Fruit fly (Drosophila melanogaster): ENCODE results near the gene CG10761.

Gene CG10761

dm6 chrX:8162692-8163091 is at the start of gene CG10761:
TSS of gene CG10761 (minus strand) at chrX:8162792.
- TF ChIP-seq CG8478 (optimal IDR thresholded peaks at IDR 0.05) (no peak), CTCF (optimal IDR thresholded peaks at IDR 0.05) (no peak)

dm6 chrX:8211731-8212468 is 49.3 kb upstream of the CG10761 start:
- TF ChIP-seq CG8478 (optimal IDR thresholded peaks at IDR 0.05) = no peak
- TF ChIP-seq CTCF (optimal IDR thresholded peaks at IDR 0.05) = no peak

dm6 chrX:8211094-8211730 is 48.6 kb upstream of the CG10761 start:
- TF ChIP-seq CG8478 (optimal IDR thresholded peaks at IDR 0.05) (no peak), CTCF (optimal IDR thresholded peaks at IDR 0.05) (no peak)

DNA sequence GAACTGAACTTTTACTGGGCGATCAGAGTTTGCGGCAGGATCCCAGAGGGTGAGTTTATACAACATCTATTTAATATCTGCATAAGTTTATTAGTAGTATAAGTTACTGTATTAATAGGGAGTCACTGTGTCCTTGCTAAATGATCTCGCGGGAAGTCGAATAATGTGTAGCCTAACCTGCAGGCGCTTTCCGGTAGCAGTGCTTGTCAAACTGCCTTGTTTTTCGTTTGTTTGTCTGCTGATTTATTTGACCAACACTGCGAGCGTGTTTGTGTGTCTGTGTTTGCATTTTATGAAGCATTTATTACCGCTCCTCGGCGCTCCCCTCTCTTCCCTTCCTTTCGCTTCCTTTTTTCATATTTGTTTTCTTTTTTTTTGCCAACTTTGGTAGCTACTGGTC is 48.0 kb upstream of the CG10761 start:
- no peak for TF ChIP-seq CG8478 (optimal IDR thresholded peaks at IDR 0.05)
- peak; percentile 77 to 79 for TF ChIP-seq CTCF (optimal IDR thresholded peaks at IDR 0.05)

DNA sequence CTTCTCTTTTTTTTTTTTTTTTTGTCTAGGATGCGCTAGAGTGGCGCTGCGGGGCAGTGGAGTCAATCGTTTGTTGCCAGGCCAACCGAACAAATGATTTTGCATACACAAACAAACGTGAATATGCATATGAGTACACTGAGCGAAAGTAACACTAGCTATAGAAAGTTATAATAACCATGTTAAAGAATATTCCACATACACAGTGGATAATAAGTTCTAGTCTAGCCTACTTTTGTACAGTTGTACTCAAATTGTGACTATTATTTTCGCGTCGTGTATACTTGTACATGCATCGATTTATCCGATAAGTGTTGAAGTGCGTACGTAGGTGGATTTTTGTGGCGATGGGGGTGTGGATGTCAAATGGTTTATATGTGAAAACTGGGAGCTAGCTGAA is 44.5 kb upstream of the CG10761 start:
- TF ChIP-seq CG8478 (optimal IDR thresholded peaks at IDR 0.05) = no peak
- no peak for TF ChIP-seq CTCF (optimal IDR thresholded peaks at IDR 0.05)

DNA sequence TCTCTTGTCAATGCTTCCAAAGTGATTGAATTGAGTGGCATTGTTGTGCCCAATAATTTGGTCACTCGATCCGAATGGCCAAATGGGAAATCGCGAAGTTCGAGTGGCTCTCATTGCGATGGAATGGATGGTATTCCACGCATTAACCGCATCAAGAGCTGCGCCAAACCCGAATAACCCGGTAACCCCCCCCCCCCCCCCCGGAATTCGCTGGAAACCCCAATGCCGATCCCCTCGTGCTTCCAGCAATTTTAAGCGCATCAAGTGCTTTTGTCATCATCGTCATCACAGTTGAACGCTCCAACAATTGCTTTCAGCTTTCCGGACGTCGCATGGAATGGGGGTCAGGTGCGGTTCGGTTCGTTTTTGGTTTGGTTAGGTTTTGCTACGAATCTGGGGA is 44.0 kb upstream of the CG10761 start:
- TF ChIP-seq CTCF (optimal IDR thresholded peaks at IDR 0.05) (no peak), CG8478 (optimal IDR thresholded peaks at IDR 0.05) (no peak)

DNA sequence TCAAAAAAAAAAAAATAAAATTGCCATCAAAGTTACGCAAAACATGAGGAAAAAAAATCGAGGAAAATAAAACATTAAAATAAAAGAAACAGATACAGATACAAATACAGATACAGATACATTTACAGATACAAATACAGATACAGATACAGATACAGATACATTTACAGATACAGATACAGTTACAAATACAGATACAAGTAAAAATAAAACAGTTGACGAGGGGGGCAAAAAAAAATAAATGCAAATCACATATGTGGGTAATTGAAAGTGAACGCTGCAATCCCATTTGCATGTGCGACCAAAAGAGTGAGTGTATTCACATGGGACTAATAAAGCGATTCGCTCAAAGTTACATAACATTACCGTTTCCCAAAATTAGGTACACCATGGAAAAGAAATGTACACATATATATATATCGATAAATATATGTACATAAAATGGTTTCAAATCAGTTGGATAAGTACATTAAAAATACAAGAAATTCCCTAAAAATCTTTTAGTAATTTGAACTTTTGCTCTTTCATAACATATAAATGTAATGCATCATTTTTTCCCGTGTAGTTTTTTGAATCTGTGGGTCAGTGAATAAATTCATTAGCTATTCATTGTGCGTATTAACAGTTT is 43.1 kb upstream of the CG10761 start:
- TF ChIP-seq CTCF (optimal IDR thresholded peaks at IDR 0.05) = no peak
- TF ChIP-seq CG8478 (optimal IDR thresholded peaks at IDR 0.05) = no peak

DNA sequence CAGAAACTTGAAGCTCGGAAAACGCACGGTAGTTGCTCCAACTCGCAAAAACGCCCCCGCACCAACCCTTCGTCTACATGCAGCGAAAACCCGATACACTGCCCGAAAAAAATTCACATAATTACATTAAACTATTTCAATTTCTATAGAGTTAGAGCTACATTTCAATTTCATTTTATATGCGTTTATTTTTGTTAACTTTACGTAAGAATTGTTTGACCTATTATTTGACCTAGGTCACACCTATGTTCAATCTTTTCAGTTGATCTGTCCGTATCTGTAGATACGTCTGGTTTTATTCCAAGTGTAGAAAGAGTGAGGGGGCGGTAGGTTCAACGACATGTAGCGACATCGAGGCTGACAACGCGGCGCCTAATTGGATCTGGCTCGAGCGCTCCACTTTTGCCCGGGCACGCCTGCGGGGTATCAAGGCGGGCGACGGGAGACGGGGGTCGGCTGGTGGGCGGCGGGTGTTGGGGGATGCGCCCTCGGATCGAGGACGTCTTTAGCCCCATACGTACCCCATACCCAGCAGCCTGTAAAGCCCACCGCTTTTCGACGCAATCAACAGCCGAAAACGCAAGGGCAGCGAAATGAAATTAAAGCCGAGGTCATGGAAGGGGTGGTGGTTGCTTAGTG is 40.3 kb upstream of the CG10761 start:
- TF ChIP-seq CG8478 (optimal IDR thresholded peaks at IDR 0.05) (no peak), CTCF (optimal IDR thresholded peaks at IDR 0.05) (no peak)

DNA sequence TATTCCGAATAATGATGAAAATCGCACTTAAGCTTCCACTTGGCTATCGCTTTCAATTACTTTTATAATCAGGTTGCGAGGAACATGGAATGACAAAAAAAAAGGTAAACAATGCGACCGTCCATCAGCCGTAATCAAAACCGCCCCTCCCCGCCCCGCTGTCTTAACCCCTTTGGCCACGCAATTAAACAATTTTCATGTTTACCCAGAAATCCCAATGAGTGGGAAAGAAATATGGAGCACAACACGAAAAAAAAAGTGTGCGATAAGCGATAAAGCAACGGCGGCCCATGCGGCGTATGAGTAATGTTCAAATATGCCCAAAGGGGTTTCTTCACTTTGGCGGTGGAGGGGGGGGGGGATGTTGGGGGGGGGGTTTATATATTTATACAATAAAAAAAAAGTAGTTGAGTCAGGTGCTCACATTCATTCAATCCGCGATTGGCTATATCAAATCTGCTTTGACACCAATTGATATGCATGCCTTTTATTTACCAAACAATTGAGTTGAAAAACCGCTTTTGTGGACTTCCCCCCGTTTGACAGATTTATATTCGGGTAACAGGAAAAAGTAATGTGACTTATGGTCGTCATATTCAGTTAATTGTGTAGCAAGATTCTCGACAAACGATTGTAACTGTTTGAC is 36.5 kb upstream of the CG10761 start:
- no peak for TF ChIP-seq CTCF (optimal IDR thresholded peaks at IDR 0.05)
- TF ChIP-seq CG8478 (optimal IDR thresholded peaks at IDR 0.05) = no peak

DNA sequence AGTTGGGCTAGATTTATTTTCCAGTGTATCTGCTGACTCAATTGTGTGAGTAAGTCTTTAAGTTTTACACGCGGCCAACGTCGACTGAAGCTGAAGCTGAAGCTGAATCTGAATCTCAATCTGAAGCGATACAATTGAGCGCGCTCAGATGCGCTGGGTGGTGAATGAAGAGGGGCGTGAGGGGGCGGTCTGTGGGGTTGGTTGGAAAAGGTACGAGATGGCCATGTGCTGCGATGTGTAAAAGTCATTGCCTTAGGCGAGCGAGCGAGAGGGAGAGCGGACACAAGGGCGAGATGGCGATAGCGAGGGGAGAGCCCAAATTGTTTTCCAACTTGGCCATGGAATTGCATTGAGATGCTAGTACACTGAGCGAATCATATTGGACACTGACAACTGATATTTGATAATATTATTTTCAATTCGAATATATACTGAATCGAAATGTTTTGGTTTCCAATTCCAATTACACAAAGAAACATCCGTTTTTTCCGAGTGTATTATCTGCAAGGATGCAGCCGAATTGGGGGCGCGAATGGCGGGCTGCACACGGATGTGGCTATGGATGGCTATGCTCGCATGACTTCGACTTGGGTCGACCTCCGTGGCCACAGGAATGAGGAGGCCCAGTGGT is 34.1 kb upstream of the CG10761 start:
- TF ChIP-seq CG8478 (optimal IDR thresholded peaks at IDR 0.05) (no peak), CTCF (optimal IDR thresholded peaks at IDR 0.05) (no peak)

dm6 chrX:8196157-8196526 is 33.5 kb upstream of the CG10761 start:
- no peak for TF ChIP-seq CTCF (optimal IDR thresholded peaks at IDR 0.05)
- TF ChIP-seq CG8478 (optimal IDR thresholded peaks at IDR 0.05) = no peak

dm6 chrX:8195449-8196156 is 33.0 kb upstream of the CG10761 start:
- no peak for TF ChIP-seq CG8478 (optimal IDR thresholded peaks at IDR 0.05)
- no peak for TF ChIP-seq CTCF (optimal IDR thresholded peaks at IDR 0.05)

- TF ChIP-seq CTCF (optimal IDR thresholded peaks at IDR 0.05) (no peak), CG8478 (optimal IDR thresholded peaks at IDR 0.05) (no peak)
Observed at dm6 chrX:8194559-8194958, 32.0 kb upstream of the CG10761 start.

DNA sequence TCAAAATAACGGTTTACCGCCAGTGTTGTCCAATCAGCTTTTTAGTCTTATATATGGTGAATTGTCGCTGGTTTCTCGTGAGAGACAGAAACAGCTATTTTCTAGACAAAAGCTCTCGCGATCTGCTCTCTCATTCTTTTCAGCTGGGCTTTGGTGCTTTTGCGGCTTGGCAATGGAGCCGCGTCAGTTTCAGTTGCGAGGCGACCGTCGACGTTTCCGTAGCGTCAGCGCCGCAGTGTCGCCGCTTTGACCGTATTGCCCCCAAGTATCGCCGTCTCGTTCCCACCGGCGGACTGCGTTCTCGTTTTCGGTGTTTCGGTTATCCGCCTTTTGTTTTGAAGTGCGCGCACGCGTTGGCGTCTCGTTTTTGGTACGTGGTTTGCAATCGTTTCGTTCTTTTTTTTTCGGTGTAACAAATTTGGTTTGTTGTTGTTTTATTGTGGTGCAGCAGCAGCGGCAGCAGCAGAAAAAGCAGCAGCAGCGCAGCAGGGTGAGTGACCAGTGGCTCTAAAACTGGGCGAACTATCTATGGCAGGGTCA is 30.5 kb upstream of the CG10761 start:
- no peak for TF ChIP-seq CTCF (optimal IDR thresholded peaks at IDR 0.05)
- TF ChIP-seq CG8478 (optimal IDR thresholded peaks at IDR 0.05) = no peak
